Fruit fly (Drosophila melanogaster): ENCODE results near the gene CG42402.

DNA sequence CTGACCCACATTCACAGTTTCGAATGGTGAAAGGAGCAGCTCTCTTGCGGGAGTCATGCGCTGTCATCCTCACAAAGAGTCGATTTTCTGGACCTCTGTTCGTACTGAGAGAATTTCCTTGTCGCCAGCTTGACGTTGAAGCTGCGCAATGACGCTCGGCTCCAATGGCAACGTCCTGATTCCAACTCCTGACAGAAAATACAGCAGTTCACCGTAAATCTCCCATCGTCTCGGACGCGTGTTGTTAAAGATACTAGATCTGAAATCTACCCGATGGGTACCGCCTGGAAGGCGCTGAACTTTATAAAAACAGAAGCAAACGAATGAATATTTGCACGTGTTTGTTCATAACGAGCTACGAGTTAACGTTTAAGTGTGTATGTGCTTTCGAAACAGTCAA is 6.1 kb downstream of the CG42402 start:
- TF ChIP-seq kay (GFP tag; ENCODE audit: borderline replicate concordance) (no peak), Crg-1 (GFP tag; optimal IDR thresholded peaks at IDR 0.05) (no peak)
